Fruit fly (Drosophila melanogaster) whole organism, embryonic: ENCODE data around the gene LIMK1.

Source experiments
- Adf1 ChIP-seq: fragments of 200-800 bp; sonication (Bioruptor generic); IDR thresholded peaks from 2 replicates; pipeline ENCODE4 v1.3.6; 2022; ENCODE audit warnings: missing biosample characterization, missing genetic modification characterization
- CG10267 ChIP-seq: fragments of 200-800 bp; sonication (Bioruptor generic); optimal IDR thresholded peaks from 2 replicates; lab custom pipeline; 2018; ENCODE audit warnings: missing biosample characterization, mild to moderate bottlenecking, missing genetic modification characterization, moderate library complexity
- CG10431 ChIP-seq: fragments of 200-800 bp; sonication (Bioruptor generic); optimal IDR thresholded peaks from 3 replicates; lab custom pipeline; 2018; ENCODE audit warnings: missing biosample characterization, mild to moderate bottlenecking, missing genetic modification characterization
- CG11247 ChIP-seq: fragments of 200-800 bp; sonication (Bioruptor generic); IDR thresholded peaks from 2 replicates; pipeline ENCODE4 v1.3.6; 2022; ENCODE audit warnings: missing biosample characterization, missing genetic modification characterization
- CG12104 ChIP-seq: fragments of 200-800 bp; sonication (Bioruptor generic); optimal IDR thresholded peaks from 3 replicates; lab custom pipeline; 2016; ENCODE audit warnings: missing biosample characterization, missing genetic modification characterization
- CG13287 ChIP-seq: fragments of 200-800 bp; sonication (Bioruptor generic); IDR thresholded peaks from 2 replicates; pipeline ENCODE4 v1.3.6; 2022; ENCODE audit warnings: missing biosample characterization, missing genetic modification characterization; ENCODE audit not compliant: partially characterized antibody
- CG15269 ChIP-seq: fragments of 200-800 bp; sonication (Bioruptor generic); optimal IDR thresholded peaks from 2 replicates; lab custom pipeline; 2018; ENCODE audit warnings: missing biosample characterization, mild to moderate bottlenecking, missing genetic modification characterization, moderate library complexity
- CG16815 ChIP-seq: fragments of 200-800 bp; sonication (Bioruptor generic); optimal IDR thresholded peaks from 3 replicates; lab custom pipeline; 2017; ENCODE audit warnings: missing biosample characterization, mild to moderate bottlenecking, missing genetic modification characterization
- CG16863 ChIP-seq: fragments of 200-800 bp; sonication (Bioruptor generic); optimal IDR thresholded peaks from 3 replicates; lab custom pipeline; 2016; ENCODE audit warnings: missing biosample characterization, missing genetic modification characterization
- CG3726 ChIP-seq: fragments of 200-800 bp; sonication (Bioruptor generic); IDR thresholded peaks from 3 replicates; pipeline ENCODE4, ENCODE4 v1.3.6; 2022; ENCODE audit warnings: missing biosample characterization, missing genetic modification characterization
- CG4360 ChIP-seq: fragments of 200-800 bp; sonication (Bioruptor generic); IDR thresholded peaks from 2 replicates; pipeline ENCODE4 v1.3.6; 2022; ENCODE audit warnings: missing biosample characterization, missing genetic modification characterization
- CG4730 ChIP-seq: fragments of 200-800 bp; sonication (Bioruptor generic); IDR thresholded peaks from 2 replicates; pipeline ENCODE4 v1.3.6; 2022; ENCODE audit warnings: missing biosample characterization, missing genetic modification characterization
- CG5245 ChIP-seq: fragments of 200-800 bp; sonication (Bioruptor generic); optimal IDR thresholded peaks from 3 replicates; lab custom pipeline; 2016; ENCODE audit warnings: missing biosample characterization, missing genetic modification characterization
- CG6175 ChIP-seq: fragments of 200-800 bp; sonication (Bioruptor generic); IDR thresholded peaks from 3 replicates; pipeline ENCODE4 v1.3.6; 2022; ENCODE audit warnings: missing biosample characterization, missing genetic modification characterization
- CG6765 ChIP-seq: fragments of 200-800 bp; sonication (Bioruptor generic); optimal IDR thresholded peaks from 3 replicates; lab custom pipeline; 2017; ENCODE audit warnings: missing biosample characterization, mild to moderate bottlenecking, missing genetic modification characterization
- CG7372 ChIP-seq: fragments of 200-800 bp; sonication (Bioruptor generic); IDR thresholded peaks from 2 replicates; pipeline ENCODE4 v1.3.6; 2022; ENCODE audit warnings: missing biosample characterization, missing genetic modification characterization
- CG7963 ChIP-seq: fragments of 200-800 bp; sonication (Bioruptor generic); IDR thresholded peaks from 3 replicates; pipeline ENCODE4 v1.3.6; 2022; ENCODE audit warnings: missing biosample characterization, missing genetic modification characterization; ENCODE audit not compliant: partially characterized antibody
- CG8089 ChIP-seq: fragments of 200-800 bp; sonication (Bioruptor generic); optimal IDR thresholded peaks from 3 replicates; lab custom pipeline; 2016; ENCODE audit warnings: missing biosample characterization, missing genetic modification characterization
- CG8281 ChIP-seq: fragments of 200-800 bp; sonication (Bioruptor generic); optimal IDR thresholded peaks from 2 replicates; lab custom pipeline; 2018; ENCODE audit warnings: missing biosample characterization, mild to moderate bottlenecking, missing genetic modification characterization, moderate library complexity
- CG9437 ChIP-seq: fragments of 200-800 bp; sonication (Bioruptor generic); optimal IDR thresholded peaks from 2 replicates; lab custom pipeline; 2018; ENCODE audit warnings: missing biosample characterization, mild to moderate bottlenecking, missing genetic modification characterization
- Dbx ChIP-seq: fragments of 200-800 bp; sonication (Bioruptor generic); IDR thresholded peaks from 3 replicates; pipeline ENCODE4 v1.3.6; 2022; ENCODE audit warnings: missing biosample characterization, missing genetic modification characterization
- Dek ChIP-seq: fragments of 200-800 bp; sonication (Bioruptor generic); optimal IDR thresholded peaks from 3 replicates; lab custom pipeline; 2019; ENCODE audit warnings: missing biosample characterization, mild to moderate bottlenecking, missing genetic modification characterization, moderate library complexity
- Dref ChIP-seq: fragments of 200-800 bp; sonication (Bioruptor generic); IDR thresholded peaks from 2 replicates; pipeline ENCODE4 v1.3.6; 2022; ENCODE audit warnings: missing biosample characterization, missing genetic modification characterization
- Eip74EF ChIP-seq, 2 experiments: fragments of 200-800 bp in 1 of 2; fragments of >200 bp in 1 of 2; sonication (Bioruptor generic) in 1 of 2; optimal IDR thresholded peaks; 2 replicates each; lab custom pipeline; 2017 to 2019; ENCODE audit warnings: missing biosample characterization in 2 of 2, missing genetic modification characterization in 2 of 2, mild to moderate bottlenecking in 1 of 2, moderate library complexity in 1 of 2
- HHEX ChIP-seq: fragments of 200-800 bp; sonication (Bioruptor generic); optimal IDR thresholded peaks from 3 replicates; lab custom pipeline; 2017; ENCODE audit warnings: missing biosample characterization, mild to moderate bottlenecking, missing genetic modification characterization, missing genetic modification reagents
- HLH4C ChIP-seq: fragments of 200-800 bp; sonication (Bioruptor generic); IDR thresholded peaks from 3 replicates; pipeline ENCODE4 v1.3.6; 2022; ENCODE audit warnings: missing biosample characterization, missing genetic modification characterization; ENCODE audit not compliant: partially characterized antibody
- Hr51 ChIP-seq, 2 experiments: fragments of 200-800 bp; sonication (Bioruptor generic); optimal IDR thresholded peaks; 2 replicates in 1 of 2; 3 replicates in 1 of 2; lab custom pipeline; 2016 to 2018; ENCODE audit warnings: missing biosample characterization in 2 of 2, missing genetic modification characterization in 2 of 2, mild to moderate bottlenecking in 1 of 2, moderate library complexity in 1 of 2
- Rfx ChIP-seq: fragments of 200-800 bp; sonication (Bioruptor generic); IDR thresholded peaks from 2 replicates; pipeline ENCODE4 v1.3.6; 2022; ENCODE audit warnings: missing biosample characterization, missing genetic modification characterization
- Rx ChIP-seq: fragments of 200-800 bp; sonication (Bioruptor generic); IDR thresholded peaks from 2 replicates; pipeline ENCODE4 v1.3.6; 2022; ENCODE audit warnings: missing biosample characterization, missing genetic modification characterization
- Ssrp ChIP-seq: fragments of 200-800 bp; sonication (Bioruptor generic); optimal IDR thresholded peaks from 2 replicates; lab custom pipeline; 2018; ENCODE audit warnings: missing biosample characterization, mild to moderate bottlenecking, missing genetic modification characterization, moderate library complexity
- Trl ChIP-seq, 3 experiments: fragments of >200 bp in 2 of 3; fragments of 200-800 bp in 1 of 3; sonication (Bioruptor generic) in 1 of 3; optimal IDR thresholded peaks; 2 replicates in 1 of 3; 3 replicates in 2 of 3; lab custom pipeline; 2016 to 2017; ENCODE audit warnings: missing biosample characterization in 1 of 3, missing genetic modification characterization in 1 of 3
- YL-1 ChIP-seq: fragments of 200-800 bp; sonication (Bioruptor generic); optimal IDR thresholded peaks from 3 replicates; lab custom pipeline; 2017; ENCODE audit warnings: missing biosample characterization, mild to moderate bottlenecking, missing genetic modification characterization
- ap ChIP-seq: fragments of 200-800 bp; sonication (Bioruptor generic); IDR thresholded peaks from 2 replicates; pipeline ENCODE4 v1.3.6; 2022; ENCODE audit warnings: missing biosample characterization, missing genetic modification characterization
- ato ChIP-seq: fragments of 200-800 bp; sonication (Bioruptor generic); IDR thresholded peaks from 2 replicates; pipeline ENCODE4 v1.3.6; 2022; ENCODE audit warnings: missing biosample characterization, missing genetic modification characterization; ENCODE audit not compliant: partially characterized antibody
- caup ChIP-seq: fragments of 200-800 bp; sonication (Bioruptor generic); optimal IDR thresholded peaks from 3 replicates; lab custom pipeline; 2017; ENCODE audit warnings: missing biosample characterization, mild to moderate bottlenecking, missing genetic modification characterization, moderate library complexity; ENCODE audit not compliant: severe bottlenecking
- chif ChIP-seq, 2 experiments: fragments of 200-800 bp; sonication (Bioruptor generic); optimal IDR thresholded peaks; 3 replicates each; lab custom pipeline; 2016; ENCODE audit warnings: missing biosample characterization in 2 of 2, missing genetic modification characterization in 2 of 2
- disco-r ChIP-seq: fragments of 200-800 bp; sonication (Bioruptor generic); optimal IDR thresholded peaks from 2 replicates; lab custom pipeline; 2016; ENCODE audit warnings: missing biosample characterization, missing genetic modification characterization
- dm ChIP-seq: fragments of 200-800 bp; sonication (Bioruptor generic); optimal IDR thresholded peaks from 3 replicates; lab custom pipeline; 2016; ENCODE audit warnings: missing biosample characterization, missing genetic modification characterization
- ems ChIP-seq: fragments of 200-800 bp; sonication (Bioruptor generic); optimal IDR thresholded peaks from 3 replicates; lab custom pipeline; 2016; ENCODE audit warnings: missing biosample characterization, missing genetic modification characterization
- ewg ChIP-seq: fragments of 200-800 bp; sonication (Bioruptor generic); optimal IDR thresholded peaks from 3 replicates; lab custom pipeline; 2017; ENCODE audit warnings: mild to moderate bottlenecking, missing biosample characterization, missing genetic modification reagents, missing genetic modification characterization
- gem ChIP-seq: fragments of 200-800 bp; sonication (Bioruptor generic); optimal IDR thresholded peaks from 2 replicates; lab custom pipeline; 2019; ENCODE audit warnings: missing biosample characterization, mild to moderate bottlenecking, missing genetic modification characterization, moderate library complexity
- kni ChIP-seq: fragments of 200-800 bp; sonication (Bioruptor generic); optimal IDR thresholded peaks from 3 replicates; lab custom pipeline; 2017; ENCODE audit warnings: mild to moderate bottlenecking, missing biosample characterization, missing genetic modification reagents, missing genetic modification characterization
- oc ChIP-seq: fragments of 200-800 bp; sonication (Bioruptor generic); optimal IDR thresholded peaks from 2 replicates; lab custom pipeline; 2018; ENCODE audit warnings: missing biosample characterization, mild to moderate bottlenecking, missing genetic modification characterization, moderate library complexity
- pho ChIP-seq: fragments of 200-800 bp; sonication (Bioruptor generic); optimal IDR thresholded peaks from 2 replicates; lab custom pipeline; 2016; ENCODE audit warnings: missing biosample characterization, missing genetic modification characterization
- pros ChIP-seq: fragments of 200-800 bp; sonication (Bioruptor generic); optimal IDR thresholded peaks from 3 replicates; lab custom pipeline; 2019; ENCODE audit warnings: missing biosample characterization, mild to moderate bottlenecking, missing genetic modification characterization, moderate library complexity
- pzg ChIP-seq: fragments of 200-800 bp; sonication (Bioruptor generic); optimal IDR thresholded peaks from 3 replicates; lab custom pipeline; 2018; ENCODE audit warnings: missing biosample characterization, mild to moderate bottlenecking, missing genetic modification characterization, moderate library complexity
- tio ChIP-seq: fragments of 200-800 bp; sonication (Bioruptor generic); optimal IDR thresholded peaks from 2 replicates; lab custom pipeline; 2017; ENCODE audit warnings: missing biosample characterization, missing genetic modification characterization, inconsistent platforms
- trem ChIP-seq: fragments of 200-800 bp; optimal IDR thresholded peaks from 3 replicates; lab custom pipeline; 2019; ENCODE audit warnings: missing biosample characterization, mild to moderate bottlenecking, missing genetic modification characterization, moderate library complexity
- vnd ChIP-seq: fragments of 200-800 bp; sonication (Bioruptor generic); IDR thresholded peaks from 3 replicates; pipeline ENCODE4 v1.3.6; 2022; ENCODE audit warnings: missing biosample characterization, missing genetic modification characterization; ENCODE audit not compliant: partially characterized antibody
- wek ChIP-seq: fragments of 200-800 bp; sonication (Bioruptor generic); optimal IDR thresholded peaks from 3 replicates; lab custom pipeline; 2018; ENCODE audit warnings: missing biosample characterization, mild to moderate bottlenecking, missing genetic modification characterization, moderate library complexity

Gene LIMK1

dm6 chrX:12539215-12539614 lies 52.8 kb downstream of the LIMK1 start (continued):
- no peak for TF ChIP-seq Dbx (GFP tag; lab: Robert Waterston, UW)
- no peak for TF ChIP-seq CG11247 (GFP tag; lab: Robert Waterston, UW)
- no peak for TF ChIP-seq oc (tag; lab: Kevin White, UChicago)
- peak; percentile 31; the same call in 1 of the 2 replicates for TF ChIP-seq ap
- TF ChIP-seq ems (GFP tag; lab: Kevin White, UChicago), result no peak
- TF ChIP-seq CG8281 (tag; lab: Kevin White, UChicago), result no peak
- TF ChIP-seq CG7963 (GFP tag; lab: Robert Waterston, UW), result no peak
- TF ChIP-seq gem (tag; lab: Kevin White, UChicago), result peak; percentile 56
- no peak for TF ChIP-seq CG12104 (GFP tag; lab: Kevin White, UChicago)
- no peak for TF ChIP-seq kni (GFP tag; lab: Kevin White, UChicago)
- no peak for TF ChIP-seq YL-1 (GFP tag; lab: Kevin White, UChicago)
- no peak for TF ChIP-seq CG3726 (GFP tag; lab: Robert Waterston, UW)
- TF ChIP-seq Adf1 (GFP tag; lab: Robert Waterston, UW), result no peak
- no peak for TF ChIP-seq dm (GFP tag; lab: Kevin White, UChicago)
- no peak for TF ChIP-seq CG8089 (GFP tag; lab: Kevin White, UChicago)
- TF ChIP-seq CG7372 (GFP tag; lab: Robert Waterston, UW), result no peak
- TF ChIP-seq CG13287 (GFP tag; lab: Robert Waterston, UW), result no peak
- TF ChIP-seq CG10267 (tag; lab: Kevin White, UChicago), result peak; percentile 11
- no peak for TF ChIP-seq CG6765 (GFP tag; lab: Kevin White, UChicago)
- TF ChIP-seq Eip74EF (GFP tag; optimal IDR thresholded peaks at IDR 0.05; lab: Kevin White, UChicago), result no peak
- TF ChIP-seq CG6175 (GFP tag; lab: Robert Waterston, UW), result no peak
- TF ChIP-seq CG9437, result no peak
- no peak for TF ChIP-seq Dek (tag; lab: Kevin White, UChicago)
- TF ChIP-seq disco-r (GFP tag; lab: Kevin White, UChicago), result no peak
- TF ChIP-seq pzg (GFP tag; lab: Kevin White, UChicago), result no peak
- no peak for TF ChIP-seq Ssrp (tag; lab: Kevin White, UChicago)
- TF ChIP-seq CG4730 (GFP tag; lab: Robert Waterston, UW), result no peak
- TF ChIP-seq CG10431 (GFP tag; lab: Kevin White, UChicago), result no peak
- TF ChIP-seq CG5245, result no peak
- TF ChIP-seq HLH4C (GFP tag; lab: Robert Waterston, UW), result no peak
- TF ChIP-seq Trl (optimal IDR thresholded peaks at IDR 0.05; lab: Kevin White, UChicago), result no peak
- TF ChIP-seq Trl (GFP tag; optimal IDR thresholded peaks at IDR 0.05; lab: Kevin White, UChicago), result no peak
- peak; percentile 51; the same call in 1 of the 2 replicates for TF ChIP-seq Rfx (GFP tag; lab: Robert Waterston, UW)
- no peak for TF ChIP-seq ato
- TF ChIP-seq pho (GFP tag; lab: Kevin White, UChicago), result no peak
- no peak for TF ChIP-seq CG4360 (GFP tag; lab: Robert Waterston, UW)
- no peak for TF ChIP-seq pros
- no peak for TF ChIP-seq ewg (GFP tag; lab: Kevin White, UChicago)
- peak; percentile 25 for TF ChIP-seq caup (GFP tag; lab: Kevin White, UChicago)
- TF ChIP-seq tio, result peak; percentile 20
- peak in 1 of 2 experiments; percentile 28 for TF ChIP-seq Hr51 (GFP tag; optimal IDR thresholded peaks at IDR 0.05; lab: Kevin White, UChicago)
- TF ChIP-seq CG16863, result no peak
- no peak for TF ChIP-seq Rx
- TF ChIP-seq vnd (GFP tag; lab: Robert Waterston, UW), result no peak
- TF ChIP-seq chif (GFP tag; optimal IDR thresholded peaks at IDR 0.05; lab: Kevin White, UChicago), result no peak
- peak; percentile 22 for TF ChIP-seq CG15269 (tag; lab: Kevin White, UChicago)
- TF ChIP-seq HHEX (GFP tag; lab: Kevin White, UChicago), result peak; percentile 21
- no peak for TF ChIP-seq wek
- TF ChIP-seq CG16815 (GFP tag; lab: Kevin White, UChicago), result no peak
- TF ChIP-seq trem (tag; lab: Kevin White, UChicago), result no peak
- TF ChIP-seq Dref (GFP tag; lab: Robert Waterston, UW), result no peak
